ENCODE assay signal across 2 worm cellular contexts in genomic region chrIII:13310552-13310951, ce11.
A peak's percentile ranks its signal among the peaks of the same experiment; 100 is the strongest.
TF ChIP-seq lines count a peak whose summit lies in the region.

No protein-coding gene starts in this region.

TF ChIP-seq in whole organism, L1 larva, 84 proteins besides CTCF, POLR2A, EP300 and RAD21 (continued from another document):
- TF ChIP-seq xbp-1 (tag; optimal IDR thresholded peaks at IDR 0.05; lab: Kevin White, UChicago) (no peak), nhr-77 (tag; optimal IDR thresholded peaks at IDR 0.05; lab: Kevin White, UChicago) (no peak), snpc-4 (tag; optimal IDR thresholded peaks at IDR 0.05; lab: Kevin White, UChicago) (peak; percentile 1), ces-1 (GFP tag; optimal IDR thresholded peaks at IDR 0.05; lab: Kevin White, UChicago) (no peak), nhr-20 (tag; optimal IDR thresholded peaks at IDR 0.05; lab: Kevin White, UChicago) (peak; percentile 13), grh-1 (GFP tag; IDR thresholded peaks at IDR 0.05; lab: Robert Waterston, UW) (no peak), lsy-2 (tag; optimal IDR thresholded peaks at IDR 0.05; lab: Kevin White, UChicago) (peak in 1 of 2 experiments; percentile 23), nhr-71 (tag; optimal IDR thresholded peaks at IDR 0.05; lab: Kevin White, UChicago) (peak; percentile 35), pax-3 (tag; optimal IDR thresholded peaks at IDR 0.05; lab: Kevin White, UChicago) (no peak), fkh-8 (tag; optimal IDR thresholded peaks at IDR 0.05; lab: Kevin White, UChicago) (no peak), nhr-76 (tag; optimal IDR thresholded peaks at IDR 0.05; lab: Kevin White, UChicago) (no peak), dpl-1 (GFP tag; optimal IDR thresholded peaks at IDR 0.05; lab: Kevin White, UChicago) (peak; percentile 12 to 40 (median 27)), zag-1 (tag; optimal IDR thresholded peaks at IDR 0.05; lab: Kevin White, UChicago) (no peak), ets-5 (GFP tag; IDR thresholded peaks at IDR 0.05; lab: Robert Waterston, UW) (no peak), ceh-90 (tag; optimal IDR thresholded peaks at IDR 0.05; lab: Kevin White, UChicago) (no peak), fos-1 (tag; optimal IDR thresholded peaks at IDR 0.05; lab: Kevin White, UChicago) (no peak), unc-98 (GFP tag; IDR thresholded peaks at IDR 0.05; lab: Robert Waterston, UW) (no peak), lin-13 (GFP tag; optimal IDR thresholded peaks at IDR 0.05; lab: Kevin White, UChicago) (no peak), ceh-63 (GFP tag; optimal IDR thresholded peaks at IDR 0.05; lab: Kevin White, UChicago) (no peak), lin-35 (GFP tag; optimal IDR thresholded peaks at IDR 0.05; lab: Kevin White, UChicago) (peak; percentile 33 to 54), alr-1 (tag; optimal IDR thresholded peaks at IDR 0.05; lab: Kevin White, UChicago; ENCODE audit: borderline replicate concordance) (no peak), tbx-2 (tag; optimal IDR thresholded peaks at IDR 0.05; lab: Kevin White, UChicago) (no peak), mef-2 (tag; optimal IDR thresholded peaks at IDR 0.05; lab: Kevin White, UChicago) (no peak), lir-3 (tag; optimal IDR thresholded peaks at IDR 0.05; lab: Kevin White, UChicago; ENCODE audit: poor library complexity) (no peak)
TF ChIP-seq in whole organism, L1 larva: peak in this region for 11.

TF ChIP-seq in whole organism, L2 larva, 48 proteins besides CTCF, POLR2A, EP300 and RAD21 (continued from another document):
- peak; percentile 48 for TF ChIP-seq crh-2 (tag; optimal IDR thresholded peaks at IDR 0.05; lab: Kevin White, UChicago)
- TF ChIP-seq F13H6.1 (tag; optimal IDR thresholded peaks at IDR 0.05; lab: Kevin White, UChicago): no peak
- peak; percentile 36 for TF ChIP-seq gmeb-1 (tag; optimal IDR thresholded peaks at IDR 0.05; lab: Kevin White, UChicago)
- TF ChIP-seq snpc-4 (tag; optimal IDR thresholded peaks at IDR 0.05; lab: Kevin White, UChicago): no peak
- TF ChIP-seq alr-1 (tag; optimal IDR thresholded peaks at IDR 0.05; lab: Kevin White, UChicago): no peak
- no peak for TF ChIP-seq blmp-1 (tag; optimal IDR thresholded peaks at IDR 0.05; lab: Kevin White, UChicago; ENCODE audit: insufficient read depth)
- TF ChIP-seq fos-1 (tag; optimal IDR thresholded peaks at IDR 0.05; lab: Kevin White, UChicago): peak; percentile 66
- peak; percentile 32 for TF ChIP-seq nhr-25 (tag; optimal IDR thresholded peaks at IDR 0.05; lab: Kevin White, UChicago)
- no peak for TF ChIP-seq sem-4 (tag; optimal IDR thresholded peaks at IDR 0.05; lab: Kevin White, UChicago)
TF ChIP-seq in whole organism, L2 larva: peak in this region for 6.
